Fruit fly (Drosophila melanogaster) whole organism, prepupa: ENCODE data around the gene GstD1.

Experiments used
- Blimp-1 ChIP-seq: fragments of 200-800 bp; sonication (Bioruptor generic); optimal IDR thresholded peaks from 3 replicates; lab custom pipeline; 2017; ENCODE audit warnings: missing biosample characterization, missing genetic modification characterization, mild to moderate bottlenecking, moderate library complexity, missing genetic modification reagents
- CG10631 ChIP-seq: fragments of 200-800 bp; sonication (Bioruptor generic); optimal IDR thresholded peaks from 2 replicates; lab custom pipeline; 2016; ENCODE audit warnings: missing biosample characterization, missing genetic modification characterization
- CG10669 ChIP-seq: fragments of 200-800 bp; sonication (Bioruptor generic); optimal IDR thresholded peaks from 3 replicates; lab custom pipeline; 2018; ENCODE audit warnings: missing biosample characterization, mild to moderate bottlenecking, missing genetic modification characterization, moderate library complexity
- CG15336 ChIP-seq: fragments of 200-800 bp; sonication (Bioruptor generic); IDR thresholded peaks from 2 replicates; pipeline ENCODE4 v1.3.6; 2022; ENCODE audit warnings: missing biosample characterization, missing genetic modification characterization
- CG8119 ChIP-seq: fragments of 200-800 bp; sonication (Bioruptor generic); IDR thresholded peaks from 3 replicates; pipeline ENCODE4 v1.3.6; 2022; ENCODE audit warnings: missing biosample characterization, missing genetic modification characterization
- Met ChIP-seq: fragments of 200-800 bp; sonication (Bioruptor generic); optimal IDR thresholded peaks from 3 replicates; lab custom pipeline; 2016; ENCODE audit warnings: missing biosample characterization, missing genetic modification characterization
- achi ChIP-seq: fragments of 200-800 bp; sonication (Bioruptor generic); optimal IDR thresholded peaks from 3 replicates; lab custom pipeline; 2016; ENCODE audit warnings: missing biosample characterization, missing genetic modification characterization
- esn ChIP-seq: fragments of 200-800 bp; sonication (Bioruptor generic); optimal IDR thresholded peaks from 2 replicates; lab custom pipeline; 2016; ENCODE audit warnings: missing biosample characterization, mild to moderate bottlenecking, missing genetic modification characterization, moderate library complexity
- salr ChIP-seq, 2 experiments: fragments of 200-800 bp; sonication (Bioruptor generic); optimal IDR thresholded peaks; 3 replicates each; lab custom pipeline; 2016 to 2018; ENCODE audit warnings: missing biosample characterization in 2 of 2, missing genetic modification characterization in 2 of 2, mild to moderate bottlenecking in 1 of 2

- TF ChIP-seq Met (no peak), Blimp-1 (GFP tag; lab: Kevin White, UChicago) (no peak), CG10631 (GFP tag; lab: Kevin White, UChicago) (no peak), achi (GFP tag; lab: Kevin White, UChicago) (no peak), CG8119 (GFP tag; lab: Robert Waterston, UW) (no peak), salr (GFP tag; optimal IDR thresholded peaks at IDR 0.05; lab: Kevin White, UChicago) (no peak), CG10669 (GFP tag; lab: Kevin White, UChicago) (no peak), CG15336 (GFP tag; lab: Robert Waterston, UW) (no peak), esn (GFP tag; lab: Kevin White, UChicago) (no peak)
Observed at dm6 chr3R:12341374-12341773, 27.7 kb downstream of the GstD1 start, which contains the start of gene Sgsf.
